Worm (Caenorhabditis elegans) whole organism, L3 larva: Measurements from ENCODE around the gene M04B2.7.

Source experiments
- ama-1 ChIP-seq: fragments of 150-350 bp; optimal IDR thresholded peaks from 2 replicates; lab custom pipeline; 2018
- pqm-1 ChIP-seq: fragments of 150-350 bp; optimal IDR thresholded peaks from 2 replicates; lab custom pipeline; 2017; ENCODE audit warnings: missing biosample characterization, missing genetic modification characterization, inconsistent platforms
- unc-39 ChIP-seq: sonication (generic microtip); optimal IDR thresholded peaks from 4 replicates; lab custom pipeline; 2017; ENCODE audit warnings: missing biosample characterization, missing genetic modification characterization

DNA sequence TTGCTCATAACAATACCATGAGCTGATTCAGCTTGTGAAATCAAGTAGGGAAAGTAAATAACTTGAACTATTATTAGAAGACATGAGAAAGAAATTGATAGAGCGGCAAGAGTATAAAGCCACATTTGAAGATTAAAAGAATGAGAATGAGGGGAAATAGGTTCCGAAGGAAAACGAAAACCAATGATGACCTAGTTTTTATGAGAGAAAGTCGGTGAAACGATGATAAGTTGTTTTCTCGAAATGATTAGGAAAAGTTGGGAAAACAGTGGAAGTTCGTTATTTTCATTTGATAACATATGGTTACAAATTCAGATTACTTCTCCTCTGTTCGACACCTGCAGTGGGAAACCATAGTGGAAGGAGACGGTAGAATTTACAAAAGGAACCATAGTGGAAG, 3.2 kb upstream of the M04B2.7 start, which contains the start of gene col-128:
- TF ChIP-seq unc-39 (tag; lab: Kevin White, UChicago) (no peak), ama-1 (lab: Kevin White, UChicago) (no peak), pqm-1 (no peak)
